Worm (Caenorhabditis elegans) whole organism, L2 larva: ENCODE measurements around the gene C09G9.8.

Experiments used
- C34F6.9 ChIP-seq: fragments of 150-350 bp; optimal IDR thresholded peaks from 2 replicates; lab custom pipeline; 2014; ENCODE audit warnings: missing biosample characterization, missing genetic modification characterization
- F13H6.1 ChIP-seq: sonication (generic microtip); optimal IDR thresholded peaks from 2 replicates; lab custom pipeline; 2016; ENCODE audit warnings: missing genetic modification characterization, missing compliant biosample characterization
- R02D3.7 ChIP-seq: fragments of 150-350 bp; optimal IDR thresholded peaks from 2 replicates; lab custom pipeline; 2014; ENCODE audit warnings: missing biosample characterization, missing genetic modification characterization
- Y55F3AM.14 ChIP-seq: fragments of 200-800 bp; sonication (Bioruptor generic); optimal IDR thresholded peaks from 2 replicates; lab custom pipeline; 2018; ENCODE audit warnings: mild to moderate bottlenecking, missing genetic modification characterization, missing compliant biosample characterization
- ZK546.5 ChIP-seq: sonication (generic microtip); optimal IDR thresholded peaks from 2 replicates; lab custom pipeline; 2017; ENCODE audit warnings: missing biosample characterization, missing genetic modification characterization
- ama-1 ChIP-seq: fragments of 150-350 bp; optimal IDR thresholded peaks from 2 replicates; lab custom pipeline; 2018; ENCODE audit warnings: inconsistent platforms
- blmp-1 ChIP-seq: sonication (generic microtip); optimal IDR thresholded peaks from 2 replicates; lab custom pipeline; 2017; ENCODE audit warnings: missing genetic modification characterization, mild to moderate bottlenecking, missing compliant biosample characterization, antibody characterized with exemption, moderate library complexity; ENCODE audit not compliant: insufficient read depth
- ceh-82 ChIP-seq: fragments of 150-350 bp; optimal IDR thresholded peaks from 2 replicates; lab custom pipeline; 2014; ENCODE audit warnings: missing biosample characterization, missing genetic modification characterization
- crh-2 ChIP-seq: sonication (generic microtip); optimal IDR thresholded peaks from 2 replicates; lab custom pipeline; 2017; ENCODE audit warnings: missing biosample characterization, missing genetic modification characterization
- dmd-4 ChIP-seq: sonication (generic microtip); optimal IDR thresholded peaks from 2 replicates; lab custom pipeline; 2017; ENCODE audit warnings: missing biosample characterization, missing genetic modification characterization
- fos-1 ChIP-seq: fragments of 150-350 bp; optimal IDR thresholded peaks from 2 replicates; lab custom pipeline; 2014; ENCODE audit warnings: missing biosample characterization, missing genetic modification characterization
- lin-11 ChIP-seq: fragments of 150-350 bp; sonication (generic microtip); optimal IDR thresholded peaks from 2 replicates; lab custom pipeline; 2014; ENCODE audit warnings: missing biosample characterization, missing genetic modification characterization, inconsistent platforms, mixed read lengths
- lin-13 ChIP-seq: fragments of 150-350 bp; optimal IDR thresholded peaks from 2 replicates; lab custom pipeline; 2014; ENCODE audit warnings: missing biosample characterization, missing genetic modification reagents, missing genetic modification characterization
- lin-39 ChIP-seq: fragments of 150-350 bp; optimal IDR thresholded peaks from 2 replicates; lab custom pipeline; 2014; ENCODE audit warnings: missing biosample characterization, missing genetic modification reagents, missing genetic modification characterization
- lsy-2 ChIP-seq, 2 experiments: fragments of 150-350 bp in 1 of 2; sonication (generic microtip) in 1 of 2; optimal IDR thresholded peaks; 2 replicates each; lab custom pipeline; 2014 to 2017; ENCODE audit warnings: missing biosample characterization in 2 of 2, missing genetic modification characterization in 2 of 2
- mab-5 ChIP-seq: fragments of 150-350 bp; optimal IDR thresholded peaks from 2 replicates; lab custom pipeline; 2014; ENCODE audit warnings: missing biosample characterization, missing genetic modification characterization
- mbf-1 ChIP-seq: sonication (generic microtip); optimal IDR thresholded peaks from 2 replicates; lab custom pipeline; 2017; ENCODE audit warnings: missing biosample characterization, missing genetic modification characterization
- mdl-1 ChIP-seq, 2 experiments: fragments of 150-350 bp in 1 of 2; sonication (generic microtip) in 1 of 2; optimal IDR thresholded peaks; 2 replicates each; lab custom pipeline; 2017; ENCODE audit warnings: missing biosample characterization in 2 of 2, missing genetic modification characterization in 2 of 2
- nhr-10 ChIP-seq: sonication (generic microtip); optimal IDR thresholded peaks from 2 replicates; lab custom pipeline; 2017; ENCODE audit warnings: missing biosample characterization, missing genetic modification characterization
- nhr-11 ChIP-seq: fragments of 150-350 bp; optimal IDR thresholded peaks from 2 replicates; lab custom pipeline; 2014; ENCODE audit warnings: missing biosample characterization, missing genetic modification characterization
- nhr-12 ChIP-seq: fragments of 150-350 bp; optimal IDR thresholded peaks from 2 replicates; lab custom pipeline; 2014; ENCODE audit warnings: missing biosample characterization, missing genetic modification characterization
- nhr-129 ChIP-seq: fragments of 150-350 bp; optimal IDR thresholded peaks from 2 replicates; lab custom pipeline; 2014; ENCODE audit warnings: missing biosample characterization, missing genetic modification characterization
- nhr-23 ChIP-seq: fragments of 150-350 bp; optimal IDR thresholded peaks from 2 replicates; lab custom pipeline; 2014; ENCODE audit warnings: missing biosample characterization, missing genetic modification reagents, missing genetic modification characterization
- nhr-237 ChIP-seq: fragments of 150-350 bp; optimal IDR thresholded peaks from 2 replicates; lab custom pipeline; 2014; ENCODE audit warnings: missing biosample characterization, missing genetic modification characterization
- nhr-25 ChIP-seq: fragments of 150-350 bp; sonication (generic microtip); optimal IDR thresholded peaks from 3 replicates; lab custom pipeline; 2014; ENCODE audit warnings: missing biosample characterization, missing genetic modification characterization
- nhr-6 ChIP-seq: fragments of 150-350 bp; optimal IDR thresholded peaks from 2 replicates; lab custom pipeline; 2014; ENCODE audit warnings: missing biosample characterization, missing genetic modification characterization
- nhr-77 ChIP-seq: fragments of 150-350 bp; optimal IDR thresholded peaks from 2 replicates; lab custom pipeline; 2014; ENCODE audit warnings: missing biosample characterization, missing genetic modification characterization
- peb-1 ChIP-seq: fragments of 150-350 bp; optimal IDR thresholded peaks from 2 replicates; lab custom pipeline; 2014; ENCODE audit warnings: missing biosample characterization, missing genetic modification characterization
- skn-1 ChIP-seq: sonication (generic microtip); optimal IDR thresholded peaks from 2 replicates; lab custom pipeline; 2017; ENCODE audit warnings: missing biosample characterization, missing genetic modification characterization
- sma-9 ChIP-seq, 2 experiments: fragments of 150-350 bp in 1 of 2; sonication (generic microtip) in 1 of 2; optimal IDR thresholded peaks; 2 replicates each; lab custom pipeline; 2014 to 2016; ENCODE audit warnings: missing genetic modification characterization in 2 of 2, mild to moderate bottlenecking in 1 of 2, missing biosample characterization in 1 of 2, missing compliant biosample characterization in 1 of 2, missing genetic modification reagents in 1 of 2, moderate library complexity in 1 of 2
- snpc-4 ChIP-seq: fragments of 150-350 bp; optimal IDR thresholded peaks from 2 replicates; lab custom pipeline; 2014; ENCODE audit warnings: missing biosample characterization, missing genetic modification characterization
- unc-39 ChIP-seq: fragments of 150-350 bp; optimal IDR thresholded peaks from 2 replicates; lab custom pipeline; 2014; ENCODE audit warnings: missing biosample characterization, missing genetic modification characterization
- unc-55 ChIP-seq: fragments of 150-350 bp; sonication (generic microtip); optimal IDR thresholded peaks from 3 replicates; lab custom pipeline; 2014; ENCODE audit warnings: missing biosample characterization, missing genetic modification reagents, missing genetic modification characterization
- zag-1 ChIP-seq: fragments of 150-350 bp; optimal IDR thresholded peaks from 2 replicates; lab custom pipeline; 2014; ENCODE audit warnings: missing biosample characterization, missing genetic modification characterization
- ztf-1 ChIP-seq: fragments of 200-800 bp; sonication (Bioruptor generic); conservative IDR thresholded peaks from 2 replicates; pipeline ENCODE4 v1.3.6; 2022; ENCODE audit warnings: missing genetic modification characterization, missing compliant biosample characterization
- ztf-11 ChIP-seq: sonication (generic microtip); optimal IDR thresholded peaks from 2 replicates; lab custom pipeline; 2017; ENCODE audit warnings: missing biosample characterization, missing genetic modification characterization
- ztf-4 ChIP-seq: fragments of 150-350 bp; optimal IDR thresholded peaks from 2 replicates; lab custom pipeline; 2014; ENCODE audit warnings: missing biosample characterization, missing genetic modification characterization

Gene C09G9.8

DNA sequence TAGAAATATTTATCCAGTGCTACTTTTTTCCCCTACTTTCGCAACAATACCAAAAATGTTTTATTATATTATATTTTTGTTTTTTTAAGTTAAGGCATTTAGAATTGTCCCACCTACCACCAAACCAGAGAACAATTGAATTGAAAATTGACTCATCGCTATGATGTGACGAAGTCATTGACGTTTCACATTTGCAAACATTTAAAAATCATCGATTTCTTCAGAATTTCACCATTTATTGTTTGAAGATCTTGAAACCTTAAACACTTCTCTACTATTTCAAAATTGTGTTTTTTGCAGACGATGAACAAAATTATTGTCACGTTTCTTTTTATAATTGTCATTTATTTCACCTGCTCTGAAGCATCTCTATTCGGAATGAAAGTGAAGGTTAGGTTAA is at the start of gene C09G9.8:
TSS of gene C09G9.8 (plus strand) at position 301 of the 400 bp plus-strand sequence.
- TF ChIP-seq dmd-4 = no peak
- TF ChIP-seq ztf-1 (GFP tag; lab: Robert Waterston, UW) = no peak
- TF ChIP-seq ama-1 (lab: Kevin White, UChicago) = no peak
- TF ChIP-seq peb-1 (tag; lab: Kevin White, UChicago) = no peak
- no peak for TF ChIP-seq ztf-11 (tag; lab: Kevin White, UChicago)
- no peak for TF ChIP-seq lin-11 (tag; lab: Kevin White, UChicago)

DNA sequence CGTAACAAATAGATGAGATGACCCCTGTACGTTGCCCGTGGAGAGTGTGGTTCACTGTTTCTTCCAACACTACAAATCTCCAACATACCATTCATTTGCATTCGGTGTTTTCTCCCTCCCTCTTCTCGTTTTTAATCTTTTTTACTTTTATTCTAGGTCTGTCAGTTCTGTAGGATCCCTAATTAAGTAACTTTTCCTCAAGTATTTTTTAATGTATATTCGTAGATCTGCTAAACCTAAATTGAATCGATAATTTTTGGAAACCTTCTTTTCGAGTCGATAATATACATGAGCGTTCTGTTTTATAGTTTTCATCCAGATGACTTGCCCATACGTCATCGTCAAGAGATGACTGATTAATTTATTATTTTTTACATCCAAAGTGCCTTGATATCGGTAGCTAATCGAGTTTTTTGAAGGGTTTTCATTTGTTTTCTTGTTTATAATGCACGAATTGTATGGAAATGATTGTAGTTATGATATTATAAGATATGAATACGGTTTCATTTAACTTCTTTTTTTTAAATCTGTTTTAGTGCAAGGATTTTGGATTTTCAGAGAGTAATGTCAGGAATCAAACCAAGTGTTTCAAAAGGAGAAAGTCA is 41.0 kb upstream of the C09G9.8 start, which contains the start of the genes T28C6.11 and T11B7.1:
TSS of gene T28C6.11 (minus strand) at position 101 of the 605 bp plus-strand sequence.
TSS of gene T11B7.1 (plus strand) at position 555 of the 605 bp plus-strand sequence.
- TF ChIP-seq ZK546.5 (tag; lab: Kevin White, UChicago) (no peak), nhr-23 (tag; lab: Kevin White, UChicago) (no peak), ztf-4 (tag; lab: Kevin White, UChicago) (no peak), lsy-2 (tag; optimal IDR thresholded peaks at IDR 0.05; lab: Kevin White, UChicago) (no peak), nhr-11 (tag; lab: Kevin White, UChicago) (no peak), snpc-4 (tag; lab: Kevin White, UChicago) (no peak), ceh-82 (no peak), mdl-1 (tag; optimal IDR thresholded peaks at IDR 0.05; lab: Kevin White, UChicago) (no peak), nhr-6 (tag; lab: Kevin White, UChicago) (no peak), nhr-10 (tag; lab: Kevin White, UChicago) (no peak), sma-9 (GFP tag; optimal IDR thresholded peaks at IDR 0.05; lab: Kevin White, UChicago) (no peak), sma-9 (tag; optimal IDR thresholded peaks at IDR 0.05; lab: Kevin White, UChicago) (no peak), lin-11 (tag; lab: Kevin White, UChicago) (no peak), nhr-237 (no peak), ztf-1 (GFP tag; lab: Robert Waterston, UW) (no peak)

DNA sequence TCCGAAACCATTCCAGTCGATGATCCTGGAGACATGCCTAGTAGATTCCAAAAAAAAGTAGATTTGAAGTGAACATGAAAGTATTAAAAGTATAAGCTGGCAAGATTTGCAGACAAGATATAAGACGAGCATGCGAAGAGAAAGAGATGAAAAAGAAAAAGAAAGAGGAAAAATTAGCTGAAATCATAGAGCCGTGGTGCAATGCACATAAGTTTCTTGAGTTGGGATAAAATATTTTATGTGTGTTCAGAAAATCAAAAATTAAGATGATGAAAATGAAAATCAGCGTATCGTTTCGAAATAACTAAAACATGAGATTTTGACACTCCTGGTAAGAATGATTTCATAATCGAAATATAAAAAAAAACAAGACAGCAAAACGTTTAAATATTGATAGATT is 36.8 kb upstream of the C09G9.8 start, which contains the start of gene T11B7.2:
TSS of gene T11B7.2 (minus strand) at position 101 of the 400 bp plus-strand sequence.
- TF ChIP-seq unc-55 (GFP tag; lab: Kevin White, UChicago) (no peak), lin-39 (tag; lab: Kevin White, UChicago) (no peak), nhr-11 (tag; lab: Kevin White, UChicago) (no peak), R02D3.7 (no peak), ztf-4 (tag; lab: Kevin White, UChicago) (no peak), ama-1 (lab: Kevin White, UChicago) (no peak), fos-1 (no peak), zag-1 (no peak), crh-2 (no peak), F13H6.1 (no peak), skn-1 (tag; lab: Kevin White, UChicago) (no peak)

DNA sequence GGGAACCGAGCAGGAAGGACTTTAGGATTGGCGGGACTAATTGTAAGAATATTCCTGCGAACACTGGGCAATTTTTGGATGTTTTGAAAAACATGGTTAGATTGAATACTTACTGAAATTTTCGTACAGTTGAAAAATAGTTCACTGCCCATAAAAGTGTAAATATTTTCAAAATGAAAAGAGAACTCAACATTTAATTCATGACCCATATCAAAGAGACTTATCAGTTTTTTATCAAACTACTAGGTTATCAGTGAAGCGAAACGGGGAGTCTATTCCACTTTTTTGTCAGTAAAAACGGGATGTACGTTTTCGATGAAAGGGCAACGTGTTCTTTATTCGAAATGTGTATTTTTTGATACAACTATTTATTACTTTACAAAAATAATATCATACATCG is 35.4 kb upstream of the C09G9.8 start:
- TF ChIP-seq lin-39 (tag; lab: Kevin White, UChicago) (no peak), crh-2 (peak; percentile 24), lin-11 (tag; lab: Kevin White, UChicago) (no peak), nhr-12 (tag; lab: Kevin White, UChicago) (no peak), F13H6.1 (no peak), C34F6.9 (tag; lab: Kevin White, UChicago) (no peak), blmp-1 (tag; lab: Kevin White, UChicago) (no peak), nhr-77 (no peak), lin-13 (GFP tag; lab: Kevin White, UChicago) (no peak), R02D3.7 (no peak), zag-1 (no peak), ztf-11 (tag; lab: Kevin White, UChicago) (no peak), lsy-2 (tag; optimal IDR thresholded peaks at IDR 0.05; lab: Kevin White, UChicago) (no peak), unc-55 (GFP tag; lab: Kevin White, UChicago) (no peak), mab-5 (tag; lab: Kevin White, UChicago) (no peak), mbf-1 (tag; lab: Kevin White, UChicago) (no peak), fos-1 (peak; percentile 80), ztf-1 (GFP tag; lab: Robert Waterston, UW) (no peak)

DNA sequence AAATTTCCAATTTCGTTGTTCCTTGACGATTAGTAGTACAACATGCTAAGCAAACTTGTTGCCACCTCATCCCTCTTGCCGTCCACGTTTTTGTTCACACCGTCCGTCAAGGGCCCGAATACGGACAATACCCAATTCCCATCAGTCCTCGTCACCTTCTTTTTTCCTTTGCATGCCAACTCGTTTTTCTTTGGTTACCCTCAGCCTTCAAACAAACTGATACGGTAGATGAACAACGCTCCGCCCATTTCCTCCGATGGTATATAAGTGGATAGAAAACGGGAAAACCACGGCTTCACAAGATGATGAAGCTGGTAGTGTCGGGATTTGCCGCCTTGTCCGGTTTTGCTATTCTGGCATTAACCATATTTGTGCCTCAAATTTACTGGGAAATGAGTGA is 33.4 kb upstream of the C09G9.8 start, which contains the start of gene col-118:
TSS of gene col-118 (plus strand) at position 301 of the 400 bp plus-strand sequence.
- no peak for TF ChIP-seq nhr-25 (tag; lab: Kevin White, UChicago)
- TF ChIP-seq lin-13 (GFP tag; lab: Kevin White, UChicago) = no peak
- TF ChIP-seq mab-5 (tag; lab: Kevin White, UChicago) = no peak
- no peak for TF ChIP-seq blmp-1 (tag; lab: Kevin White, UChicago)
- TF ChIP-seq nhr-23 (tag; lab: Kevin White, UChicago) = no peak
- no peak for TF ChIP-seq lin-11 (tag; lab: Kevin White, UChicago)
- no peak for TF ChIP-seq unc-39 (tag; lab: Kevin White, UChicago)
- no peak for TF ChIP-seq Y55F3AM.14 (GFP tag; lab: Kevin White, UChicago)
- TF ChIP-seq lin-39 (tag; lab: Kevin White, UChicago) = no peak
- TF ChIP-seq crh-2 = no peak
- TF ChIP-seq ztf-4 (tag; lab: Kevin White, UChicago) = no peak
- TF ChIP-seq nhr-129 = no peak
- no peak for TF ChIP-seq nhr-77
- TF ChIP-seq snpc-4 (tag; lab: Kevin White, UChicago) = no peak
- TF ChIP-seq sma-9 (GFP tag; optimal IDR thresholded peaks at IDR 0.05; lab: Kevin White, UChicago) = no peak
- no peak for TF ChIP-seq sma-9 (tag; optimal IDR thresholded peaks at IDR 0.05; lab: Kevin White, UChicago)
- no peak for TF ChIP-seq unc-55 (GFP tag; lab: Kevin White, UChicago)
